Worm (Caenorhabditis elegans): ENCODE results near the gene C05E4.15.

ce11 chrV:728822-729493, 32.2 kb downstream of the C05E4.15 start:
- TF ChIP-seq odd-2 (tag; optimal IDR thresholded peaks at IDR 0.05) (no peak), F13H6.1 (tag; optimal IDR thresholded peaks at IDR 0.05) (no peak)

Measured in whole organism, late embryonic.